Worm (Caenorhabditis elegans) whole organism, L1 larva: ENCODE measurements around the gene ilkp-1.
A peak's percentile ranks its signal among the peaks of the same experiment; 100 is the strongest.

Experiments used
- C34B4.2 ChIP-seq: sonication (generic microtip); optimal IDR thresholded peaks from 2 replicates; lab custom pipeline; 2017; ENCODE audit warnings: mild to moderate bottlenecking, missing genetic modification characterization, missing compliant biosample characterization
- F16B12.6 ChIP-seq: fragments of 150-350 bp; optimal IDR thresholded peaks from 2 replicates; lab custom pipeline; 2014; ENCODE audit warnings: missing biosample characterization, missing genetic modification characterization
- aha-1 ChIP-seq: fragments of 150-350 bp; optimal IDR thresholded peaks from 2 replicates; lab custom pipeline; 2014; ENCODE audit warnings: missing biosample characterization, missing genetic modification characterization
- alr-1 ChIP-seq: fragments of 200-800 bp; sonication (Bioruptor generic); optimal IDR thresholded peaks from 2 replicates; lab custom pipeline; 2018; ENCODE audit warnings: borderline replicate concordance, mild to moderate bottlenecking, missing genetic modification characterization, missing compliant biosample characterization
- blmp-1 ChIP-seq: fragments of 150-350 bp; optimal IDR thresholded peaks from 2 replicates; lab custom pipeline; 2014; ENCODE audit warnings: missing biosample characterization, missing genetic modification characterization
- ceh-8 ChIP-seq: fragments of 200-800 bp; sonication (Bioruptor generic); optimal IDR thresholded peaks from 2 replicates; lab custom pipeline; 2018; ENCODE audit warnings: mild to moderate bottlenecking, missing genetic modification characterization, moderate library complexity, missing compliant biosample characterization
- ceh-88 ChIP-seq: fragments of 200-800 bp; sonication (Bioruptor generic); IDR thresholded peaks from 2 replicates; pipeline ENCODE4 v1.3.6; 2022; ENCODE audit warnings: missing genetic modification characterization, missing compliant biosample characterization
- dpl-1 ChIP-seq, 3 experiments: fragments of 150-350 bp in 2 of 3; sonication (generic microtip) in 1 of 3; optimal IDR thresholded peaks; 2 replicates each; lab custom pipeline; 2014 to 2017; ENCODE audit warnings: missing biosample characterization in 3 of 3, missing genetic modification characterization in 3 of 3, missing genetic modification reagents in 3 of 3
- dsc-1 ChIP-seq: sonication (generic microtip); optimal IDR thresholded peaks from 2 replicates; lab custom pipeline; 2016; ENCODE audit warnings: mild to moderate bottlenecking, missing genetic modification characterization, missing compliant biosample characterization
- efl-1 ChIP-seq, 4 experiments: fragments of 150-350 bp; optimal IDR thresholded peaks in 3 of 4; peaks in 1 of 4; 1 replicate in 1 of 4; 2 replicates in 3 of 4; lab custom pipeline; 2014; ENCODE audit warnings: missing biosample characterization in 2 of 4, missing genetic modification characterization in 2 of 4, missing genetic modification reagents in 2 of 4
- efl-3 ChIP-seq: fragments of 200-800 bp; sonication (Bioruptor generic); optimal IDR thresholded peaks from 2 replicates; lab custom pipeline; 2018; ENCODE audit warnings: mild to moderate bottlenecking, missing genetic modification characterization, missing compliant biosample characterization
- egl-13 ChIP-seq: sonication (generic microtip); optimal IDR thresholded peaks from 2 replicates; lab custom pipeline; 2016; ENCODE audit warnings: missing genotype, missing genetic modification reagents, missing genetic modification characterization, missing compliant biosample characterization
- elt-2 ChIP-seq: sonication (generic microtip); optimal IDR thresholded peaks from 2 replicates; lab custom pipeline; 2016; ENCODE audit warnings: missing genetic modification characterization, mild to moderate bottlenecking, inconsistent platforms, missing compliant biosample characterization, missing genetic modification reagents
- fkh-10 ChIP-seq: sonication (generic microtip); optimal IDR thresholded peaks from 2 replicates; lab custom pipeline; 2017; ENCODE audit warnings: missing biosample characterization, missing genetic modification reagents, missing genetic modification characterization
- fkh-8 ChIP-seq: sonication (generic microtip); optimal IDR thresholded peaks from 2 replicates; lab custom pipeline; 2016; ENCODE audit warnings: mild to moderate bottlenecking, missing genetic modification characterization, missing compliant biosample characterization
- fos-1 ChIP-seq: fragments of 150-350 bp; optimal IDR thresholded peaks from 2 replicates; lab custom pipeline; 2014; ENCODE audit warnings: missing biosample characterization, missing genetic modification characterization
- hlh-17 ChIP-seq: fragments of 200-800 bp; sonication (Bioruptor generic); optimal IDR thresholded peaks from 2 replicates; lab custom pipeline; 2018; ENCODE audit warnings: missing genetic modification characterization, mild to moderate bottlenecking, missing compliant biosample characterization, moderate library complexity, borderline replicate concordance
- hlh-4 ChIP-seq: sonication (generic microtip); optimal IDR thresholded peaks from 2 replicates; lab custom pipeline; 2016; ENCODE audit warnings: mild to moderate bottlenecking, missing genetic modification characterization, missing compliant biosample characterization
- isw-1 ChIP-seq: fragments of 200-800 bp; sonication (Bioruptor generic); IDR thresholded peaks from 2 replicates; pipeline ENCODE4 v1.3.6; 2022; ENCODE audit warnings: missing genetic modification characterization, missing compliant biosample characterization
- lin-14 ChIP-seq: fragments of 200-800 bp; sonication (Bioruptor generic); optimal IDR thresholded peaks from 2 replicates; lab custom pipeline; 2018; ENCODE audit warnings: mild to moderate bottlenecking, missing genetic modification characterization, moderate library complexity, missing compliant biosample characterization
- lin-15B ChIP-seq: fragments of 150-350 bp; sonication (generic microtip); optimal IDR thresholded peaks from 3 replicates; lab custom pipeline; 2014; ENCODE audit warnings: missing biosample characterization, missing genetic modification characterization
- lin-35 ChIP-seq, 2 experiments: fragments of 150-350 bp; optimal IDR thresholded peaks; 2 replicates each; lab custom pipeline; 2014; ENCODE audit warnings: missing biosample characterization in 2 of 2, missing genetic modification characterization in 2 of 2, missing genetic modification reagents in 2 of 2
- lin-39 ChIP-seq: fragments of 150-350 bp; optimal IDR thresholded peaks from 2 replicates; lab custom pipeline; 2014; ENCODE audit warnings: missing biosample characterization, missing genetic modification reagents, missing genetic modification characterization
- lsy-2 ChIP-seq, 2 experiments: fragments of 150-350 bp; optimal IDR thresholded peaks; 2 replicates each; lab custom pipeline; 2014; ENCODE audit warnings: missing biosample characterization in 2 of 2, missing genetic modification characterization in 2 of 2
- mab-9 ChIP-seq: fragments of 200-800 bp; sonication (Bioruptor generic); IDR thresholded peaks from 2 replicates; pipeline ENCODE4 v1.3.6; 2022; ENCODE audit warnings: missing genetic modification reagents, missing genetic modification characterization, missing compliant biosample characterization
- mep-1 ChIP-seq: fragments of 150-350 bp; optimal IDR thresholded peaks from 2 replicates; lab custom pipeline; 2014; ENCODE audit warnings: missing biosample characterization, missing genetic modification characterization
- nhr-19 ChIP-seq: fragments of 200-800 bp; sonication (Bioruptor generic); conservative IDR thresholded peaks from 2 replicates; pipeline ENCODE4 v1.3.6; 2022; ENCODE audit warnings: missing genetic modification characterization, missing compliant biosample characterization
- nhr-20 ChIP-seq: sonication (generic microtip); optimal IDR thresholded peaks from 2 replicates; lab custom pipeline; 2016; ENCODE audit warnings: mild to moderate bottlenecking, missing genetic modification characterization, missing compliant biosample characterization
- nhr-237 ChIP-seq: fragments of 150-350 bp; optimal IDR thresholded peaks from 2 replicates; lab custom pipeline; 2014; ENCODE audit warnings: missing biosample characterization, missing genetic modification characterization
- nhr-47 ChIP-seq: sonication (generic microtip); optimal IDR thresholded peaks from 2 replicates; lab custom pipeline; 2016; ENCODE audit warnings: mild to moderate bottlenecking, missing genetic modification characterization, moderate library complexity, missing compliant biosample characterization
- nhr-71 ChIP-seq: sonication (generic microtip); optimal IDR thresholded peaks from 2 replicates; lab custom pipeline; 2016; ENCODE audit warnings: mild to moderate bottlenecking, missing genetic modification characterization, moderate library complexity, missing compliant biosample characterization
- nhr-85 ChIP-seq: sonication (generic microtip); peaks from one replicate; lab custom pipeline; 2016; ENCODE audit warnings: missing genetic modification characterization, inconsistent platforms, missing compliant biosample characterization
- pax-3 ChIP-seq: fragments of 200-800 bp; sonication (Bioruptor generic); optimal IDR thresholded peaks from 2 replicates; lab custom pipeline; 2018; ENCODE audit warnings: mild to moderate bottlenecking, missing genetic modification characterization, moderate library complexity, missing compliant biosample characterization
- pqm-1 ChIP-seq: sonication (generic microtip); optimal IDR thresholded peaks from 3 replicates; lab custom pipeline; 2017; ENCODE audit warnings: missing biosample characterization, missing genetic modification characterization
- rnt-1 ChIP-seq: sonication (generic microtip); optimal IDR thresholded peaks from 2 replicates; lab custom pipeline; 2016; ENCODE audit warnings: mild to moderate bottlenecking, missing genetic modification characterization, moderate library complexity, missing compliant biosample characterization
- skn-1 ChIP-seq: fragments of 150-350 bp; optimal IDR thresholded peaks from 2 replicates; lab custom pipeline; 2014; ENCODE audit warnings: missing biosample characterization, missing genetic modification characterization
- snu-23 ChIP-seq: sonication (generic microtip); optimal IDR thresholded peaks from 2 replicates; lab custom pipeline; 2016; ENCODE audit warnings: missing genetic modification characterization, missing compliant biosample characterization
- sox-4 ChIP-seq: sonication (generic microtip); optimal IDR thresholded peaks from 2 replicates; lab custom pipeline; 2016; ENCODE audit warnings: missing genetic modification characterization, missing compliant biosample characterization
- swsn-7 ChIP-seq: sonication (generic microtip); optimal IDR thresholded peaks from 2 replicates; lab custom pipeline; 2016; ENCODE audit warnings: missing genetic modification characterization, missing compliant biosample characterization
- unc-130 ChIP-seq: fragments of 150-350 bp; optimal IDR thresholded peaks from 2 replicates; lab custom pipeline; 2017; ENCODE audit warnings: missing biosample characterization, missing genetic modification characterization, inconsistent platforms
- unc-62 ChIP-seq: fragments of 150-350 bp; optimal IDR thresholded peaks from 2 replicates; lab custom pipeline; 2014; ENCODE audit warnings: missing biosample characterization, missing genetic modification reagents, missing genetic modification characterization
- vab-15 ChIP-seq: sonication (generic microtip); optimal IDR thresholded peaks from 2 replicates; lab custom pipeline; 2017; ENCODE audit warnings: missing genotype, mild to moderate bottlenecking, missing genetic modification characterization, missing compliant biosample characterization
- zip-4 ChIP-seq: fragments of 200-800 bp; sonication (Bioruptor generic); optimal IDR thresholded peaks from 2 replicates; lab custom pipeline; 2018; ENCODE audit warnings: mild to moderate bottlenecking, missing genetic modification characterization, moderate library complexity, missing compliant biosample characterization
- ztf-4 ChIP-seq: fragments of 150-350 bp; optimal IDR thresholded peaks from 2 replicates; lab custom pipeline; 2014; ENCODE audit warnings: missing biosample characterization, missing genetic modification characterization

ilkp-1 gene

DNA sequence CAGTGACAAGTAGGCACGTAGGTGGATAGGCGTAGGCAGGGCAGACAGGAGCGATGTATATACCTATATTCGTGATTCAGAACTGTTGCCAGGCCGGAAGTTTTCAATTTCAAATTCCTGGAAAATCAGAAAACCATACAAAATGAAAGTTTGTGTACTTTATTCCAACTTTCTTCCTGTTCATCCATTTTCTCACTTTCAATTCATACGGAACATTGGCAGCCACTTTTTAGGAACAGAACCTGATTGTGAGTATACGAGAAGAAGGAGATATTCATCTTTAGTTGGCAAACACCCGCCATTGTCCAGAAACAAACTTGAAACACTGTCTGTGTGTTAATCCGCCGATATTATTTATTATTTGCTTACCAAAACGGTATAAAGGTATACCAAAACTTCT lies 14.3 kb upstream of the ilkp-1 start, which contains the start of gene srlf-15:
Gene srlf-15 (plus strand): TSS at position 301 of the 400 bp plus-strand sequence.
- no peak for TF ChIP-seq sox-4 (tag; lab: Kevin White, UChicago)
- TF ChIP-seq nhr-85 (tag; lab: Kevin White, UChicago): no peak
- no peak for TF ChIP-seq hlh-4 (tag; lab: Kevin White, UChicago)
- TF ChIP-seq C34B4.2 (tag; lab: Kevin White, UChicago): no peak
- TF ChIP-seq nhr-237 (tag; lab: Kevin White, UChicago): no peak
- TF ChIP-seq F16B12.6 (tag; lab: Kevin White, UChicago): no peak
- no peak for TF ChIP-seq elt-2 (tag; lab: Kevin White, UChicago)
- TF ChIP-seq dsc-1 (tag; lab: Kevin White, UChicago): no peak
- no peak for TF ChIP-seq nhr-47 (tag; lab: Kevin White, UChicago)
- TF ChIP-seq alr-1 (tag; lab: Kevin White, UChicago): no peak
- TF ChIP-seq efl-1 (optimal IDR thresholded peaks at IDR 0.05; lab: Kevin White, UChicago): no peak
- no peak for TF ChIP-seq efl-1 (GFP tag; optimal IDR thresholded peaks at IDR 0.05 in 1 of 2; lab: Kevin White, UChicago)
- TF ChIP-seq mab-9 (GFP tag; lab: Robert Waterston, UW): no peak
- no peak for TF ChIP-seq zip-4 (GFP tag; lab: Kevin White, UChicago)
- no peak for TF ChIP-seq vab-15 (tag; lab: Kevin White, UChicago)

DNA sequence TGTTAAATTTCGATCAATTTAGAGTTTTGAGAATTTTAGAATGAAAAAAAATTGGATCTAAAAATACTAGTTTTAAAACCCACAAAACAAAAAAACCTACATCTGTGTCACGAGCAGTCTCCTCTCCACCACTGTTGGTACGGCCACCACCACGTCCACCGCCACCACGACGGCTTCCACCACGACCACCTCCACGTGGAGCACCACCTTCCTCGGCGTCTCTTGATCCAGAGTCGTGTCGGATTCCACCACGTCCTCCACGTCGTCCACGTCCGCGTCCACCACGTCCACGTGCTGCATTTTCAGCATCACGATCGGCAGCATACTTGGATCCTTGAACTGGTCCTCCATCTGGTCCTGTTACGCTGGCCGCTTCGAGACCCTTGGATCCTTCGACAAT lies 9.9 kb upstream of the ilkp-1 start:
- peak; percentile 48 for TF ChIP-seq nhr-85 (tag; lab: Kevin White, UChicago)
- no peak for TF ChIP-seq fos-1
- TF ChIP-seq hlh-4 (tag; lab: Kevin White, UChicago): no peak
- TF ChIP-seq nhr-237 (tag; lab: Kevin White, UChicago): no peak
- TF ChIP-seq ztf-4 (tag; lab: Kevin White, UChicago): no peak
- TF ChIP-seq efl-3 (GFP tag; lab: Kevin White, UChicago): no peak
- TF ChIP-seq ceh-88: no peak
- TF ChIP-seq nhr-20: no peak
- no peak for TF ChIP-seq lin-39 (tag; lab: Kevin White, UChicago)

DNA sequence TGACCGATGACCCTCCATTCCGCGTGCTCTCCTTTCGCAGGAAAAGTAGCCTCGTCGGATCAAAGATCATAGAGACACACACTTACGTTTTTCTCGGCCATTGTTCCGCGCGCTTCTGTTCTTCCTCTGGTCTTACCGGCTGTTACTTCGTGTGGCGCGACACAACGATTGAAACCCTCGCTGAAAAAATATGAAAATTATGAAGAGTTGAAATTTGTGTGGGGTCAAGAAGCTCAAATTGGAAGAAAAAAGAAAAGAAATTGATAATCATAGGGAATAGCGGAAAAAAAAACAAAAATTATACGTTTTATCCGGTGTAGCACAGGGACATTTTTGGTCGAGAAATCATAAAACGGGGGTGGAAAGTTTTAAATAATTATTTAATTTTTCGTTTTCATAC lies 9.0 kb upstream of the ilkp-1 start, which contains the start of gene cey-1:
Gene cey-1 (minus strand): TSS at position 180 of the 400 bp plus-strand sequence.
- peak; percentile 5 for TF ChIP-seq blmp-1 (tag; lab: Kevin White, UChicago)
- no peak for TF ChIP-seq hlh-17

DNA sequence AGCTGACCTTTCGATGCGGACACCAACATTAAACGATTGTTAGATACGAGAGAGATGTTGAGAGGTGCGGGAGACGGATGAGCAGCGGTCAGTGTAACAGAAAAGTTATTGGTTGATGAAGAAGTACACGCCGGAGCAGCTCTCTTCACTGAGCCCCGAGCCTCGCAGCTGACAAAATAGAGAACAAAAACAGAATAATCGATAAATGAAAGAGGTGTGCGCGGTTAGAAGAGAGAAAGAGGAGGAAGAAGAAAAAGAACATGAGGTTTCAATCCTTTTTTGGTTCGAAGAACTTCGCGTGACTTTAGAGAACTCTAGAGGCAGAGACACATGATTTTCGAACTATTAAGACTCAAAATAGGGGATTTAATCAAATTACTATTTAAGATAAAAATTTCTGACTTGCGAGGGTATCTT lies 8.2 kb upstream of the ilkp-1 start:
- TF ChIP-seq efl-1 (optimal IDR thresholded peaks at IDR 0.05; lab: Kevin White, UChicago) (peak in 1 of 2 experiments; percentile 25), efl-1 (GFP tag; optimal IDR thresholded peaks at IDR 0.05 in 1 of 2; lab: Kevin White, UChicago) (peak in 1 of 2 experiments; percentile 88), aha-1 (tag; lab: Kevin White, UChicago) (no peak), egl-13 (tag; lab: Kevin White, UChicago) (peak; percentile 33), unc-62 (GFP tag; lab: Kevin White, UChicago) (no peak), rnt-1 (tag; lab: Kevin White, UChicago) (peak; percentile 32), nhr-85 (tag; lab: Kevin White, UChicago) (peak; percentile 55), C34B4.2 (tag; lab: Kevin White, UChicago) (no peak), nhr-19 (GFP tag; lab: Robert Waterston, UW) (peak; percentile 35), F16B12.6 (tag; lab: Kevin White, UChicago) (no peak), lsy-2 (tag; optimal IDR thresholded peaks at IDR 0.05; lab: Kevin White, UChicago) (peak in 1 of 2 experiments; percentile 51), snu-23 (GFP tag; lab: Kevin White, UChicago) (peak; percentile 54), dsc-1 (tag; lab: Kevin White, UChicago) (peak; percentile 83), swsn-7 (tag; lab: Kevin White, UChicago) (peak; percentile 8), nhr-20 (peak; percentile 15), ceh-8 (GFP tag; lab: Kevin White, UChicago) (peak; percentile 18), unc-130 (peak; percentile 12), lin-35 (GFP tag; optimal IDR thresholded peaks at IDR 0.05; lab: Kevin White, UChicago) (peak; percentile 13 to 36), lin-15B (tag; lab: Kevin White, UChicago) (no peak), sox-4 (tag; lab: Kevin White, UChicago) (no peak), dpl-1 (GFP tag; optimal IDR thresholded peaks at IDR 0.05; lab: Kevin White, UChicago) (peak in 1 of 3 experiments; percentile 29), skn-1 (peak; percentile 34), pqm-1 (tag; lab: Kevin White, UChicago) (no peak), lin-14 (peak; percentile 80), nhr-71 (tag; lab: Kevin White, UChicago) (peak; percentile 74), fkh-10 (GFP tag; lab: Kevin White, UChicago) (no peak), fkh-8 (peak; percentile 91), pax-3 (tag; lab: Kevin White, UChicago) (peak; percentile 54), mep-1 (tag; lab: Kevin White, UChicago) (peak; percentile 7), nhr-47 (tag; lab: Kevin White, UChicago) (peak; percentile 58), elt-2 (tag; lab: Kevin White, UChicago) (no peak), isw-1 (GFP tag; lab: Robert Waterston, UW) (no peak)
